Fruit fly (Drosophila melanogaster) whole organism, adult: ENCODE measurements around the gene CG14321.

Experiments
- CG11617 ChIP-seq: fragments of 200-800 bp; sonication (Bioruptor generic); optimal IDR thresholded peaks from 2 replicates; lab custom pipeline; 2017; ENCODE audit warnings: mild to moderate bottlenecking, missing biosample characterization, missing genetic modification reagents, missing genetic modification characterization
- CG12768 ChIP-seq: fragments of 200-800 bp; sonication (Bioruptor generic); optimal IDR thresholded peaks from 2 replicates; lab custom pipeline; 2017; ENCODE audit warnings: missing biosample characterization, missing genetic modification characterization, mild to moderate bottlenecking, moderate library complexity, missing genetic modification reagents
- CG14711 ChIP-seq: fragments of 200-800 bp; sonication (Bioruptor generic); optimal IDR thresholded peaks from 2 replicates; lab custom pipeline; 2018; ENCODE audit warnings: missing biosample characterization, mild to moderate bottlenecking, missing genetic modification characterization, moderate library complexity
- CG1620 ChIP-seq: fragments of 200-800 bp; sonication (Bioruptor generic); optimal IDR thresholded peaks from 2 replicates; lab custom pipeline; 2016; ENCODE audit warnings: missing biosample characterization, missing genetic modification characterization
- CG33017 ChIP-seq: fragments of 200-800 bp; sonication (Bioruptor generic); optimal IDR thresholded peaks from 2 replicates; lab custom pipeline; 2018; ENCODE audit warnings: missing biosample characterization, mild to moderate bottlenecking, missing genetic modification characterization, moderate library complexity
- CG5204 ChIP-seq: fragments of 200-800 bp; sonication (Bioruptor generic); optimal IDR thresholded peaks from 2 replicates; lab custom pipeline; 2016; ENCODE audit warnings: missing biosample characterization, missing genetic modification characterization
- CG7045 ChIP-seq: fragments of 200-800 bp; sonication (Bioruptor generic); optimal IDR thresholded peaks from 2 replicates; lab custom pipeline; 2017; ENCODE audit warnings: missing biosample characterization, mild to moderate bottlenecking, missing genetic modification characterization
- CG7101 ChIP-seq: fragments of 200-800 bp; sonication (Bioruptor generic); optimal IDR thresholded peaks from 2 replicates; lab custom pipeline; 2018; ENCODE audit warnings: missing biosample characterization, mild to moderate bottlenecking, missing genetic modification characterization, moderate library complexity
- Clk ChIP-seq: fragments of 200-800 bp; sonication (Bioruptor generic); optimal IDR thresholded peaks from 2 replicates; lab custom pipeline; 2017; ENCODE audit warnings: missing biosample characterization, missing genetic modification characterization
- Crg-1 ChIP-seq: fragments of 200-800 bp; sonication (Bioruptor generic); optimal IDR thresholded peaks from 2 replicates; lab custom pipeline; 2016; ENCODE audit warnings: missing biosample characterization, missing genetic modification characterization
- Hr96 ChIP-seq: fragments of 200-800 bp; sonication (Bioruptor generic); optimal IDR thresholded peaks from 2 replicates; lab custom pipeline; 2016; ENCODE audit warnings: missing biosample characterization, missing genetic modification characterization
- Mnt ChIP-seq: fragments of 200-800 bp; sonication (Bioruptor generic); optimal IDR thresholded peaks from 2 replicates; lab custom pipeline; 2016; ENCODE audit warnings: missing biosample characterization, mild to moderate bottlenecking, missing genetic modification characterization
- bab1 ChIP-seq: fragments of 200-800 bp; sonication (Bioruptor generic); optimal IDR thresholded peaks from 3 replicates; lab custom pipeline; 2019; ENCODE audit warnings: missing biosample characterization, mild to moderate bottlenecking, missing genetic modification characterization, moderate library complexity
- cic ChIP-seq: fragments of 200-800 bp; sonication (Bioruptor generic); optimal IDR thresholded peaks from 2 replicates; lab custom pipeline; 2017; ENCODE audit warnings: missing biosample characterization, mild to moderate bottlenecking, missing genetic modification characterization, moderate library complexity
- cnc ChIP-seq, 2 experiments: fragments of >200 bp; optimal IDR thresholded peaks; 2 replicates each; lab custom pipeline; 2017
- kay ChIP-seq: fragments of 200-800 bp; sonication (Bioruptor generic); peaks from one replicate; lab custom pipeline; 2016; ENCODE audit warnings: missing biosample characterization, missing genetic modification characterization, borderline replicate concordance
- ovo ChIP-seq: fragments of 200-800 bp; sonication (Bioruptor generic); optimal IDR thresholded peaks from 2 replicates; lab custom pipeline; 2016; ENCODE audit warnings: missing biosample characterization, missing genetic modification characterization
- pad ChIP-seq: fragments of 200-800 bp; sonication (Bioruptor generic); optimal IDR thresholded peaks from 3 replicates; lab custom pipeline; 2017; ENCODE audit warnings: missing biosample characterization, missing genetic modification characterization, mild to moderate bottlenecking, moderate library complexity, missing genetic modification reagents
- tj ChIP-seq: fragments of 200-800 bp; sonication (Bioruptor generic); optimal IDR thresholded peaks from 3 replicates; lab custom pipeline; 2017; ENCODE audit warnings: missing biosample characterization, mild to moderate bottlenecking, missing genetic modification characterization, moderate library complexity
- toe ChIP-seq: fragments of 200-800 bp; sonication (Bioruptor generic); optimal IDR thresholded peaks from 2 replicates; lab custom pipeline; 2016; ENCODE audit warnings: missing biosample characterization, missing genetic modification characterization

The CG14321 gene

dm6 chr3R:17710418-17710817 is 23.0 kb upstream of the CG14321 start:
- TF ChIP-seq CG1620 (GFP tag; lab: Kevin White, UChicago) (no peak), cnc (optimal IDR thresholded peaks at IDR 0.05; lab: Kevin White, UChicago) (no peak), pad (GFP tag; lab: Kevin White, UChicago) (no peak), Clk (GFP tag; lab: Kevin White, UChicago) (no peak), Mnt (no peak), CG5204 (GFP tag; lab: Kevin White, UChicago) (no peak), CG7101 (no peak), tj (no peak), CG7045 (GFP tag; lab: Kevin White, UChicago) (no peak), Hr96 (GFP tag; lab: Kevin White, UChicago) (no peak), cic (no peak), bab1 (GFP tag; lab: Kevin White, UChicago) (no peak), Crg-1 (GFP tag; lab: Kevin White, UChicago) (no peak), CG12768 (no peak), CG11617 (GFP tag; lab: Kevin White, UChicago) (no peak), toe (GFP tag; lab: Kevin White, UChicago) (no peak), CG14711 (tag; lab: Kevin White, UChicago) (no peak)

DNA sequence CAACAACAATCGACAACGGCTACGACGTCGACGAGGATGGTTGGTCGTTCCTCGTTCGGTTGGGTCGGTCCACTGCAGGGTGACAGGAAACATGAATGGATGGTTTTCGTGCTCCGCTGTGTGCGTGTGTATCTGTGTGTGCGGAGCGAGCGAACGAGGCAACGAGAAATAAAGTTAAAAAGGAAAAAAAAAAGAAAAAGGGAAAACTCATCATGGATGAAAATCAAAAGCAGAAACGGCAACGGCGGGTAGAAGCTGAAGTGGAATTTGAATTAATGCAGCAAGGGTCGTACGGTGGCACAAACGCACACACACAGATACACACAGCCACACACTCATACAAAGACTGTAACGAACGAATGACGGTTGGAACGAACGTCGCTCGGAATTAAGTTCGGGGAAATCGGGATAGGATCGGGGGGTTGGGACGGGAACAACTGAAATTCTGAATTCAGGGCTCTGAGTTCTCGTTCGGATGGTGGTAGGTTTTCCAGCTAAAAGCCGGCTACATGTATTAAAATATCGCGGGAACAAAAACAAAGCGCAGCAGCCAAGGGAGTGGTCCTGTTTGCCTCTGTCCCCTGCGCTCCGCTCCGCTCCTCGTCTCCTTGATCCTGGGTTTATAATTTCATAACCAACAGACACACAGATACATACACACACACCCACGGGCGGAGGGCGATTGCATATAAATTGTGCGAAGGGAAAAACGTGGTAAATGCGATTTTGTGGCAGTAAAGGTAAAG is 22.3 kb upstream of the CG14321 start:
- no peak for TF ChIP-seq CG5204 (GFP tag; lab: Kevin White, UChicago)
- no peak for TF ChIP-seq Hr96 (GFP tag; lab: Kevin White, UChicago)
- TF ChIP-seq CG11617 (GFP tag; lab: Kevin White, UChicago), result no peak
- no peak for TF ChIP-seq toe (GFP tag; lab: Kevin White, UChicago)
- no peak for TF ChIP-seq ovo (GFP tag; lab: Kevin White, UChicago)
- TF ChIP-seq cnc (optimal IDR thresholded peaks at IDR 0.05; lab: Kevin White, UChicago), result no peak
- no peak for TF ChIP-seq CG14711 (tag; lab: Kevin White, UChicago)
- TF ChIP-seq tj, result no peak
- TF ChIP-seq Clk (GFP tag; lab: Kevin White, UChicago), result no peak
- TF ChIP-seq bab1 (GFP tag; lab: Kevin White, UChicago), result no peak
- TF ChIP-seq CG1620 (GFP tag; lab: Kevin White, UChicago), result no peak
- no peak for TF ChIP-seq CG12768
- no peak for TF ChIP-seq CG7045 (GFP tag; lab: Kevin White, UChicago)
- no peak for TF ChIP-seq CG33017 (tag; lab: Kevin White, UChicago)
- TF ChIP-seq cic, result no peak
- no peak for TF ChIP-seq Mnt
- TF ChIP-seq Crg-1 (GFP tag; lab: Kevin White, UChicago), result no peak
- no peak for TF ChIP-seq pad (GFP tag; lab: Kevin White, UChicago)
- no peak for TF ChIP-seq CG7101

dm6 chr3R:17711646-17711975 is 21.8 kb upstream of the CG14321 start:
- TF ChIP-seq ovo (GFP tag; lab: Kevin White, UChicago), result no peak
- TF ChIP-seq CG7045 (GFP tag; lab: Kevin White, UChicago), result no peak
- TF ChIP-seq toe (GFP tag; lab: Kevin White, UChicago), result no peak

- TF ChIP-seq ovo (GFP tag; lab: Kevin White, UChicago) (peak; percentile 29), toe (GFP tag; lab: Kevin White, UChicago) (no peak), cic (peak; percentile 27), CG11617 (GFP tag; lab: Kevin White, UChicago) (no peak), Clk (GFP tag; lab: Kevin White, UChicago) (no peak), CG33017 (tag; lab: Kevin White, UChicago) (no peak), CG1620 (GFP tag; lab: Kevin White, UChicago) (no peak), bab1 (GFP tag; lab: Kevin White, UChicago) (no peak), Mnt (no peak), CG7045 (GFP tag; lab: Kevin White, UChicago) (no peak), pad (GFP tag; lab: Kevin White, UChicago) (peak; percentile 82), CG5204 (GFP tag; lab: Kevin White, UChicago) (no peak), tj (peak; percentile 56), cnc (optimal IDR thresholded peaks at IDR 0.05; lab: Kevin White, UChicago) (no peak), Hr96 (GFP tag; lab: Kevin White, UChicago) (no peak), CG7101 (no peak), CG14711 (tag; lab: Kevin White, UChicago) (no peak), kay (GFP tag; lab: Kevin White, UChicago) (no peak), CG12768 (peak; percentile 28), Crg-1 (GFP tag; lab: Kevin White, UChicago) (no peak)
Measured at dm6 chr3R:17712623-17713521, 20.5 kb upstream of the CG14321 start.

dm6 chr3R:17714370-17714769 is 19.0 kb upstream of the CG14321 start:
- TF ChIP-seq CG33017 (tag; lab: Kevin White, UChicago) (no peak), tj (peak; percentile 56), CG14711 (tag; lab: Kevin White, UChicago) (peak; percentile 58), toe (GFP tag; lab: Kevin White, UChicago) (no peak), ovo (GFP tag; lab: Kevin White, UChicago) (peak; percentile 53), cic (peak; percentile 33)
